Worm (Caenorhabditis elegans): Measurements from ENCODE around the gene cmtr-1.
"Not testable (repeated sequence)": the region's sequence is repeated elsewhere in the genome, so short reads cannot be mapped to it uniquely, and the experiment has no call there.

The cmtr-1 gene

DNA sequence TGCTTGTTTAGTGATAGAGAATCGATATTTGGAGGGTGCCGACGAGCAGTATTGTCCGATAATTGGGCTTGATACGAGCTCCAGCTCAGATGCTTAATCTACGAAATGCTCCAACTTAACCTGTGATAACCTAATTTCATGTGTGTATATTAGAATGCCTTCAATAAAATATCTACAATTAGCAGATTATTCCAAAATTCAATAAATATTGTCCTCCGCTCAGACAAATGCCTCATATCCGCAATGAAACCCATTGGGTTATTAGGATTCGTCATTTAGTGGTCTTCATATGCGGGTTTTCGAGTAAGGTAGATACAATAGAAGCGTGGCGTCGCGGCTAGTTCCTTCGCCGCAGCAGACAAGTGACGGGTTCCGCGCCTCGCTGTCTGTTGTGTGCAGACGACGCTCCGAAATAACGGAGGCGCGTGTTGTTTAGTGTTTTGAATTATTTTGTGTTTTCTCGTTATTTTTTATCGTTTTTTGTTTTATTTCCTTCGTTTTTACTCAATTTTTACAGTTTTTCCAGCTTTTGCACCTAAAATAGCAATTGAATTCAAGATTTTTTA, at the start of gene cmtr-1 (continued):
- TF ChIP-seq nhr-76 (tag; optimal IDR thresholded peaks at IDR 0.05) (no peak), unc-62 (GFP tag; optimal IDR thresholded peaks at IDR 0.05) (no peak), aha-1 (tag; optimal IDR thresholded peaks at IDR 0.05) (peak; percentile 69), ces-1 (GFP tag; optimal IDR thresholded peaks at IDR 0.05) (no peak), ztf-4 (tag; optimal IDR thresholded peaks at IDR 0.05) (peak; percentile 97), lin-13 (GFP tag; optimal IDR thresholded peaks at IDR 0.05) (peak; percentile 96), nhr-84 (tag; optimal IDR thresholded peaks at IDR 0.05) (peak; percentile 13), lir-3 (tag; optimal IDR thresholded peaks at IDR 0.05; ENCODE audit: poor library complexity) (no peak), mef-2 (tag; optimal IDR thresholded peaks at IDR 0.05) (peak; percentile 56), nhr-20 (tag; optimal IDR thresholded peaks at IDR 0.05) (peak; percentile 99), jun-1 (tag; optimal IDR thresholded peaks at IDR 0.05) (peak; percentile 95), unc-130 (tag; optimal IDR thresholded peaks at IDR 0.05) (peak; percentile 93), nhr-47 (tag; optimal IDR thresholded peaks at IDR 0.05) (peak; percentile 99), lsy-2 (tag; optimal IDR thresholded peaks at IDR 0.05) (peak; percentile 92 to 96), alr-1 (tag; optimal IDR thresholded peaks at IDR 0.05; ENCODE audit: borderline replicate concordance) (no peak), nhr-237 (tag; optimal IDR thresholded peaks at IDR 0.05) (peak; percentile 81), sptf-1 (tag; optimal IDR thresholded peaks at IDR 0.05) (no peak), hlh-4 (tag; optimal IDR thresholded peaks at IDR 0.05) (peak; percentile 27), vab-15 (tag; optimal IDR thresholded peaks at IDR 0.05) (peak; percentile 43), Y116A8C.19 (tag; optimal IDR thresholded peaks at IDR 0.05; ENCODE audit: borderline replicate concordance) (peak; percentile 66), hlh-17 (GFP tag; optimal IDR thresholded peaks at IDR 0.05; ENCODE audit: borderline replicate concordance) (no peak), sup-37 (GFP tag; optimal IDR thresholded peaks at IDR 0.05) (peak; percentile 98), ets-5 (GFP tag; IDR thresholded peaks at IDR 0.05) (no peak), zag-1 (tag; optimal IDR thresholded peaks at IDR 0.05) (no peak), pax-3 (tag; optimal IDR thresholded peaks at IDR 0.05) (peak; percentile 94), dpl-1 (GFP tag; optimal IDR thresholded peaks at IDR 0.05) (peak; percentile 85 to 91 (median 89)), elt-2 (tag; optimal IDR thresholded peaks at IDR 0.05) (peak; percentile 95), elt-3 (tag; optimal IDR thresholded peaks at IDR 0.05) (peak; percentile 13 to 94 (median 72)), pag-3 (tag; optimal IDR thresholded peaks at IDR 0.05; ENCODE audit: borderline replicate concordance, insufficient read depth) (no peak), C04F5.9 (tag; optimal IDR thresholded peaks at IDR 0.05) (peak; percentile 91), nhr-85 (tag) (peak; percentile 99)

DNA sequence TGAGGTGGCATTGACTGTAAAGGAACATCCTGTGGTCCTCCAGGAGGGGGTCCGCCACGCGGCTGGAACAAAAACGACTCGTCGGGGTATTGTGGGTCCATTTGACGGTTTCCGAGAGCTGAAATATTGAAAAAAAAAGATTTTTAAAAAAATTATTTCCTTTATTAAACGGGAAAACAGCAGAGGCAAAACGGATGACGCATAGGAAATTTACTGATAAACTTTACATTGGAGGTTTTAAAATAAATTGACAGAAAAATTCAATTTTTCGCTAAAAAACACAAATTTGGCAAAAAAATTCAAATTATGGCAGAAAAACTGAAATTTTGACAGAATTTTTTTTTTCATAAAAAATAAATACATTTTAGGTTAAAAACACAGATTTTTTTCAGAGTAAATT, 42.0 kb upstream of the cmtr-1 start, which contains the start of gene Y53F4B.5:
Gene Y53F4B.5 (minus strand): TSS at position 101 of the 400 bp plus-strand sequence.
- TF ChIP-seq aly-2 (tag; optimal IDR thresholded peaks at IDR 0.05) (no peak), sptf-1 (tag; optimal IDR thresholded peaks at IDR 0.05) (no peak), ztf-4 (tag; optimal IDR thresholded peaks at IDR 0.05) (no peak), ceh-8 (GFP tag; optimal IDR thresholded peaks at IDR 0.05) (no peak), mef-2 (tag; optimal IDR thresholded peaks at IDR 0.05) (no peak), aha-1 (tag; optimal IDR thresholded peaks at IDR 0.05) (no peak), efl-3 (GFP tag; optimal IDR thresholded peaks at IDR 0.05) (no peak), nhr-28 (tag; optimal IDR thresholded peaks at IDR 0.05) (no peak), vab-15 (tag; optimal IDR thresholded peaks at IDR 0.05) (no peak), C16A3.4 (tag; optimal IDR thresholded peaks at IDR 0.05) (no peak), C34B4.2 (tag; optimal IDR thresholded peaks at IDR 0.05) (no peak), lir-3 (tag; optimal IDR thresholded peaks at IDR 0.05; ENCODE audit: poor library complexity) (no peak)

DNA sequence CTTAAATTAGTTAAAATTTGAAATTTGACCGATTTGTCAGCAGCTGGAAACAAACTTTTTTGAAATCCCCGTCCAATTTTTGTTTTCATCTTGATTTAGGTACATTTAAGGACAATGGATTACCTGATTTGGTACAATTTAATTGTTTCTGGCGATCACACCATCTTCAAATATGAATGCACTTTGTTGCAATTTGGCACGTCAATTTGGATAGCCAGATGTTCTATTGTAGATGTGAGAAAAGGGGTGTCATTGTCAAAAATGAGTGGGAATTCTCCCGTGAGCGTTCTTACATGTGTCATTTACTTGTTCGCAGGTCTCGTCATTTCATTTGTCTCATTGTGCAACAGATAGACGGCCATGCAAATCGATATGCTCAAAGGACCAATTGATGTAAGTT, 37.7 kb upstream of the cmtr-1 start, which contains the start of gene Y53F4B.43:
Gene Y53F4B.43 (plus strand): TSS at position 301 of the 400 bp plus-strand sequence.
- not testable (repeated sequence) for TF ChIP-seq nhr-47, C34B4.2, ceh-90 (tag; optimal IDR thresholded peaks at IDR 0.05)

All from whole organism, L1 larva.